Worm (Caenorhabditis elegans): ENCODE data around the gene lelo-4.
"Not testable (repeated sequence)": the region's sequence is repeated elsewhere in the genome, so short reads cannot be mapped to it uniquely, and the experiment has no call there.

DNA sequence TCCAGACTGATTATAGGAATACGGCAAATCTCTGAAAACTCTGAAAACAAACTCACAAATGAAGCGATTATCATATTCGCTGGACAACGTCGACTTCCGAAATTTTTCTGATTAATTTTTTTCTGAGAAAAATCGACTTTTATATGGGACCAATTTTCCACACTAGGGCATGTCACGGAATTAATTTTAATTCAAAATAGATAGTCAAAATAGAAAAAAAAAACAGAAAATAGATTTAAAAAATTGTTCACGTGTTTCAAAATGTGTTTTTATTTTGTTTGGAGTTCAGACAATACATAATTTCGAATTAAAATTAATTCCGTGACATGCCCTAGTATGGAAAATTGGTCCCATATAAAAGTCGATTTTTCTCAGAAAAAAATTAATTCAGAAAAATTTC, 42.9 kb downstream of the lelo-4 start, which contains the start of the genes F10C1.3 and F10C1.23:
- not testable (repeated sequence) for TF ChIP-seq W03F9.2, him-1, dao-5 (tag; optimal IDR thresholded peaks at IDR 0.05)
